Worm (Caenorhabditis elegans) whole organism, L1 larva: ENCODE results near the gene bcas-2.
A peak's percentile ranks its signal among the peaks of the same experiment; 100 is the strongest.

Experiments used
- aha-1 ChIP-seq: fragments of 150-350 bp; optimal IDR thresholded peaks from 2 replicates; lab custom pipeline; 2014; ENCODE audit warnings: missing biosample characterization, missing genetic modification characterization
- blmp-1 ChIP-seq: fragments of 150-350 bp; optimal IDR thresholded peaks from 2 replicates; lab custom pipeline; 2014; ENCODE audit warnings: missing biosample characterization, missing genetic modification characterization
- ceh-82 ChIP-seq, 3 experiments: fragments of 150-350 bp in 1 of 3; sonication (generic microtip) in 2 of 3; optimal IDR thresholded peaks; 2 replicates each; lab custom pipeline; 2014 to 2017; ENCODE audit warnings: missing biosample characterization in 3 of 3, missing genetic modification characterization in 3 of 3
- ceh-88 ChIP-seq: fragments of 200-800 bp; sonication (Bioruptor generic); IDR thresholded peaks from 2 replicates; pipeline ENCODE4 v1.3.6; 2022; ENCODE audit warnings: missing genetic modification characterization, missing compliant biosample characterization
- ceh-90 ChIP-seq: sonication (generic microtip); optimal IDR thresholded peaks from 2 replicates; lab custom pipeline; 2016; ENCODE audit warnings: missing genetic modification characterization, missing compliant biosample characterization
- dpl-1 ChIP-seq, 3 experiments: fragments of 150-350 bp in 2 of 3; sonication (generic microtip) in 1 of 3; optimal IDR thresholded peaks; 2 replicates each; lab custom pipeline; 2014 to 2017; ENCODE audit warnings: missing biosample characterization in 3 of 3, missing genetic modification characterization in 3 of 3, missing genetic modification reagents in 3 of 3
- efl-1 ChIP-seq, 4 experiments: fragments of 150-350 bp; optimal IDR thresholded peaks in 3 of 4; peaks in 1 of 4; 1 replicate in 1 of 4; 2 replicates in 3 of 4; lab custom pipeline; 2014; ENCODE audit warnings: missing biosample characterization in 2 of 4, missing genetic modification characterization in 2 of 4, missing genetic modification reagents in 2 of 4
- efl-3 ChIP-seq: fragments of 200-800 bp; sonication (Bioruptor generic); optimal IDR thresholded peaks from 2 replicates; lab custom pipeline; 2018; ENCODE audit warnings: mild to moderate bottlenecking, missing genetic modification characterization, missing compliant biosample characterization
- elt-2 ChIP-seq: sonication (generic microtip); optimal IDR thresholded peaks from 2 replicates; lab custom pipeline; 2016; ENCODE audit warnings: missing genetic modification characterization, mild to moderate bottlenecking, inconsistent platforms, missing compliant biosample characterization, missing genetic modification reagents
- elt-3 ChIP-seq, 6 experiments: fragments of 150-350 bp in 1 of 6; sonication (generic microtip); optimal IDR thresholded peaks; 2 replicates each; lab custom pipeline; 2017 to 2018; ENCODE audit warnings: missing biosample characterization in 6 of 6, missing genetic modification characterization in 6 of 6, inconsistent platforms in 1 of 6
- ets-5 ChIP-seq: fragments of 200-800 bp; sonication (Bioruptor generic); IDR thresholded peaks from 2 replicates; pipeline ENCODE4 v1.3.6; 2022; ENCODE audit warnings: missing genetic modification characterization, missing compliant biosample characterization
- fkh-8 ChIP-seq: sonication (generic microtip); optimal IDR thresholded peaks from 2 replicates; lab custom pipeline; 2016; ENCODE audit warnings: mild to moderate bottlenecking, missing genetic modification characterization, missing compliant biosample characterization
- grh-1 ChIP-seq: fragments of 200-800 bp; sonication (Bioruptor generic); IDR thresholded peaks from 2 replicates; pipeline ENCODE4 v1.3.6; 2022; ENCODE audit warnings: missing genetic modification reagents, missing genetic modification characterization, missing compliant biosample characterization
- hlh-4 ChIP-seq: sonication (generic microtip); optimal IDR thresholded peaks from 2 replicates; lab custom pipeline; 2016; ENCODE audit warnings: mild to moderate bottlenecking, missing genetic modification characterization, missing compliant biosample characterization
- hpl-2 ChIP-seq: fragments of 150-350 bp; optimal IDR thresholded peaks from 2 replicates; lab custom pipeline; 2014; ENCODE audit warnings: missing biosample characterization, missing genetic modification reagents, missing genetic modification characterization
- isw-1 ChIP-seq: fragments of 200-800 bp; sonication (Bioruptor generic); IDR thresholded peaks from 2 replicates; pipeline ENCODE4 v1.3.6; 2022; ENCODE audit warnings: missing genetic modification characterization, missing compliant biosample characterization
- jun-1 ChIP-seq: fragments of 150-350 bp; optimal IDR thresholded peaks from 2 replicates; lab custom pipeline; 2014; ENCODE audit warnings: missing biosample characterization, missing genetic modification reagents, missing genetic modification characterization
- lin-13 ChIP-seq: fragments of 150-350 bp; optimal IDR thresholded peaks from 2 replicates; lab custom pipeline; 2014; ENCODE audit warnings: missing biosample characterization, missing genetic modification reagents, missing genetic modification characterization
- lin-15B ChIP-seq: fragments of 150-350 bp; sonication (generic microtip); optimal IDR thresholded peaks from 3 replicates; lab custom pipeline; 2014; ENCODE audit warnings: missing biosample characterization, missing genetic modification characterization
- lin-35 ChIP-seq, 2 experiments: fragments of 150-350 bp; optimal IDR thresholded peaks; 2 replicates each; lab custom pipeline; 2014; ENCODE audit warnings: missing biosample characterization in 2 of 2, missing genetic modification characterization in 2 of 2, missing genetic modification reagents in 2 of 2
- lir-3 ChIP-seq: sonication (generic microtip); optimal IDR thresholded peaks from 2 replicates; lab custom pipeline; 2016; ENCODE audit warnings: mild to moderate bottlenecking, missing genetic modification characterization, moderate library complexity, missing compliant biosample characterization; ENCODE audit not compliant: poor library complexity
- lsy-2 ChIP-seq, 2 experiments: fragments of 150-350 bp; optimal IDR thresholded peaks; 2 replicates each; lab custom pipeline; 2014; ENCODE audit warnings: missing biosample characterization in 2 of 2, missing genetic modification characterization in 2 of 2
- mdl-1 ChIP-seq, 2 experiments: fragments of 150-350 bp; optimal IDR thresholded peaks; 2 replicates each; lab custom pipeline; 2014 to 2017; ENCODE audit warnings: missing biosample characterization in 2 of 2, missing genetic modification characterization in 2 of 2, inconsistent platforms in 1 of 2
- mef-2 ChIP-seq: fragments of 150-350 bp; optimal IDR thresholded peaks from 2 replicates; lab custom pipeline; 2014; ENCODE audit warnings: missing biosample characterization, missing genetic modification characterization
- mep-1 ChIP-seq: fragments of 150-350 bp; optimal IDR thresholded peaks from 2 replicates; lab custom pipeline; 2014; ENCODE audit warnings: missing biosample characterization, missing genetic modification characterization
- nhr-11 ChIP-seq: fragments of 150-350 bp; optimal IDR thresholded peaks from 2 replicates; lab custom pipeline; 2014; ENCODE audit warnings: missing biosample characterization, missing genetic modification characterization
- nhr-20 ChIP-seq: sonication (generic microtip); optimal IDR thresholded peaks from 2 replicates; lab custom pipeline; 2016; ENCODE audit warnings: mild to moderate bottlenecking, missing genetic modification characterization, missing compliant biosample characterization
- nhr-237 ChIP-seq: fragments of 150-350 bp; optimal IDR thresholded peaks from 2 replicates; lab custom pipeline; 2014; ENCODE audit warnings: missing biosample characterization, missing genetic modification characterization
- nhr-28 ChIP-seq: fragments of 150-350 bp; optimal IDR thresholded peaks from 2 replicates; lab custom pipeline; 2014; ENCODE audit warnings: missing biosample characterization, missing genetic modification characterization
- nhr-47 ChIP-seq: sonication (generic microtip); optimal IDR thresholded peaks from 2 replicates; lab custom pipeline; 2016; ENCODE audit warnings: mild to moderate bottlenecking, missing genetic modification characterization, moderate library complexity, missing compliant biosample characterization
- nhr-71 ChIP-seq: sonication (generic microtip); optimal IDR thresholded peaks from 2 replicates; lab custom pipeline; 2016; ENCODE audit warnings: mild to moderate bottlenecking, missing genetic modification characterization, moderate library complexity, missing compliant biosample characterization
- nhr-77 ChIP-seq: fragments of 150-350 bp; optimal IDR thresholded peaks from 2 replicates; lab custom pipeline; 2014; ENCODE audit warnings: missing biosample characterization, missing genetic modification characterization
- nhr-85 ChIP-seq: sonication (generic microtip); peaks from one replicate; lab custom pipeline; 2016; ENCODE audit warnings: missing genetic modification characterization, inconsistent platforms, missing compliant biosample characterization
- nhr-90 ChIP-seq: sonication (generic microtip); optimal IDR thresholded peaks from 2 replicates; lab custom pipeline; 2016; ENCODE audit warnings: mild to moderate bottlenecking, missing genetic modification characterization, missing compliant biosample characterization; ENCODE audit not compliant: poor library complexity
- pax-3 ChIP-seq: fragments of 200-800 bp; sonication (Bioruptor generic); optimal IDR thresholded peaks from 2 replicates; lab custom pipeline; 2018; ENCODE audit warnings: mild to moderate bottlenecking, missing genetic modification characterization, moderate library complexity, missing compliant biosample characterization
- pqm-1 ChIP-seq: sonication (generic microtip); optimal IDR thresholded peaks from 3 replicates; lab custom pipeline; 2017; ENCODE audit warnings: missing biosample characterization, missing genetic modification characterization
- rnt-1 ChIP-seq: sonication (generic microtip); optimal IDR thresholded peaks from 2 replicates; lab custom pipeline; 2016; ENCODE audit warnings: mild to moderate bottlenecking, missing genetic modification characterization, moderate library complexity, missing compliant biosample characterization
- sup-37 ChIP-seq: fragments of 200-800 bp; sonication (Bioruptor generic); optimal IDR thresholded peaks from 2 replicates; lab custom pipeline; 2018; ENCODE audit warnings: mild to moderate bottlenecking, missing genetic modification characterization, missing compliant biosample characterization
- swsn-7 ChIP-seq: sonication (generic microtip); optimal IDR thresholded peaks from 2 replicates; lab custom pipeline; 2016; ENCODE audit warnings: missing genetic modification characterization, missing compliant biosample characterization
- tlp-1 ChIP-seq: fragments of 150-350 bp; optimal IDR thresholded peaks from 2 replicates; lab custom pipeline; 2014; ENCODE audit warnings: missing biosample characterization, missing genetic modification characterization
- unc-130 ChIP-seq: fragments of 150-350 bp; optimal IDR thresholded peaks from 2 replicates; lab custom pipeline; 2017; ENCODE audit warnings: missing biosample characterization, missing genetic modification characterization, inconsistent platforms
- unc-98 ChIP-seq: fragments of 200-800 bp; sonication (Bioruptor generic); IDR thresholded peaks from 2 replicates; pipeline ENCODE4 v1.3.6; 2022; ENCODE audit warnings: missing genetic modification characterization, missing compliant biosample characterization
- xbp-1 ChIP-seq: sonication (generic microtip); optimal IDR thresholded peaks from 2 replicates; lab custom pipeline; 2016; ENCODE audit warnings: missing genetic modification characterization, missing compliant biosample characterization
- ztf-4 ChIP-seq: fragments of 150-350 bp; optimal IDR thresholded peaks from 2 replicates; lab custom pipeline; 2014; ENCODE audit warnings: missing biosample characterization, missing genetic modification characterization

The bcas-2 gene

ce11 chrIII:6248064-6248687 is 2.5 kb upstream of the bcas-2 start, which contains the start of the genes gen-1 and stt-3:
Gene gen-1 (minus strand): TSS chrIII:6248158.
Gene stt-3 (plus strand): TSS chrIII:6248637.
- TF ChIP-seq efl-1 (optimal IDR thresholded peaks at IDR 0.05; lab: Kevin White, UChicago) (peak; percentile 46 to 50), efl-1 (GFP tag; optimal IDR thresholded peaks at IDR 0.05 in 1 of 2; lab: Kevin White, UChicago) (peak; percentile 21 to 90), swsn-7 (no peak), lin-15B (tag; lab: Kevin White, UChicago) (peak; percentile 1), lin-35 (GFP tag; optimal IDR thresholded peaks at IDR 0.05; lab: Kevin White, UChicago) (peak; percentile 2 to 65), ztf-4 (tag; lab: Kevin White, UChicago) (no peak), sup-37 (GFP tag; lab: Kevin White, UChicago) (no peak), lsy-2 (tag; optimal IDR thresholded peaks at IDR 0.05; lab: Kevin White, UChicago) (peak in 1 of 2 experiments; percentile 48), ets-5 (GFP tag; lab: Robert Waterston, UW) (no peak), dpl-1 (GFP tag; optimal IDR thresholded peaks at IDR 0.05; lab: Kevin White, UChicago) (peak in 2 of 3 experiments; percentile 42 to 56), fkh-8 (tag; lab: Kevin White, UChicago) (no peak), hpl-2 (GFP tag; lab: Kevin White, UChicago) (no peak), xbp-1 (tag; lab: Kevin White, UChicago) (peak; percentile 2), ceh-90 (tag; lab: Kevin White, UChicago) (no peak), hlh-4 (tag; lab: Kevin White, UChicago) (no peak)

ce11 chrIII:6240528-6240927 is 5.1 kb downstream of the bcas-2 start, which contains the start of gene T12A2.3:
Gene T12A2.3 (plus strand): TSS chrIII:6240828.
- TF ChIP-seq aha-1 (tag; lab: Kevin White, UChicago) (no peak), nhr-11 (tag; lab: Kevin White, UChicago) (no peak), lin-13 (GFP tag; lab: Kevin White, UChicago) (no peak)

DNA sequence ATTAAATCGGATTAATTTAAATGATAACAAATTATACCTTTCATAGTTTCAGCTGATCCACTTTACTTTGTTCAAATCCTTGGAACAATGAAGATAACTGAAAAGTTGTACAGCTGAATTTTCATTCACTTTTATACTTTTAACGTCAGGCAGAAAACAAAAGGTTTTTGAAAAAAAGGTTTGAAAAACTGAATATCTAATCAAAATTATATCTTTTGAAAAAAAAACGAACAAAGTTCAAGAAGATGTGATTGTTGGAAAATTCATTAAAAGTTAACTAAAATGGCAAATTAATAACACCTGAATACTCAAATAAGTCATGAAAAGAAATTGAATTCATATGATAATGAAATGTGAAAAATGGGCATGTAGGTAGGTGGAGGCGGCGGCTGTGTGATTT is 9.0 kb downstream of the bcas-2 start, which contains the start of gene T12A2.21:
Gene T12A2.21 (minus strand): TSS at position 101 of the 400 bp plus-strand sequence.
- TF ChIP-seq efl-3 (GFP tag; lab: Kevin White, UChicago) (no peak), xbp-1 (tag; lab: Kevin White, UChicago) (no peak), ets-5 (GFP tag; lab: Robert Waterston, UW) (no peak), pax-3 (no peak), grh-1 (GFP tag; lab: Robert Waterston, UW) (no peak), lir-3 (no peak)

- peak in 1 of 2 experiments; percentile 4 for TF ChIP-seq efl-1 (optimal IDR thresholded peaks at IDR 0.05; lab: Kevin White, UChicago)
- peak in 1 of 2 experiments; percentile 83 for TF ChIP-seq efl-1 (GFP tag; optimal IDR thresholded peaks at IDR 0.05 in 1 of 2; lab: Kevin White, UChicago)
- TF ChIP-seq jun-1 (tag; lab: Kevin White, UChicago) = peak; percentile 1
- no peak for TF ChIP-seq pqm-1 (tag; lab: Kevin White, UChicago)
- no peak for TF ChIP-seq isw-1 (GFP tag; lab: Robert Waterston, UW)
- no peak for TF ChIP-seq nhr-90 (tag; lab: Kevin White, UChicago)
- TF ChIP-seq nhr-71 (tag; lab: Kevin White, UChicago) = no peak
- TF ChIP-seq ceh-88 (GFP tag; lab: Robert Waterston, UW) = no peak
- TF ChIP-seq lin-35 (GFP tag; optimal IDR thresholded peaks at IDR 0.05; lab: Kevin White, UChicago) = peak in 1 of 2 experiments; percentile 47
- TF ChIP-seq mdl-1 (tag; optimal IDR thresholded peaks at IDR 0.05; lab: Kevin White, UChicago) = no peak
- no peak for TF ChIP-seq nhr-77
- TF ChIP-seq nhr-85 (tag; lab: Kevin White, UChicago) = no peak
- TF ChIP-seq sup-37 (GFP tag; lab: Kevin White, UChicago) = no peak
- no peak for TF ChIP-seq dpl-1 (GFP tag; optimal IDR thresholded peaks at IDR 0.05; lab: Kevin White, UChicago)
- no peak for TF ChIP-seq unc-130 (tag; lab: Kevin White, UChicago)
- TF ChIP-seq mep-1 (tag; lab: Kevin White, UChicago) = peak; percentile 23
- TF ChIP-seq blmp-1 = peak; percentile 39
- TF ChIP-seq nhr-28 = no peak
- TF ChIP-seq nhr-47 (tag; lab: Kevin White, UChicago) = no peak
- TF ChIP-seq rnt-1 (tag; lab: Kevin White, UChicago) = no peak
- no peak for TF ChIP-seq unc-98 (GFP tag; lab: Robert Waterston, UW)
- peak; percentile 5 for TF ChIP-seq tlp-1 (tag; lab: Kevin White, UChicago)
- peak; percentile 69 for TF ChIP-seq elt-2 (tag; lab: Kevin White, UChicago)
- TF ChIP-seq nhr-237 = no peak
- peak; percentile 20 for TF ChIP-seq nhr-20 (tag; lab: Kevin White, UChicago)
- no peak for TF ChIP-seq ceh-82 (tag; optimal IDR thresholded peaks at IDR 0.05; lab: Kevin White, UChicago)
- TF ChIP-seq hlh-4 (tag; lab: Kevin White, UChicago) = no peak
- no peak for TF ChIP-seq xbp-1 (tag; lab: Kevin White, UChicago)
- peak in 2 of 6 experiments; percentile 58 to 76 for TF ChIP-seq elt-3 (tag; optimal IDR thresholded peaks at IDR 0.05; lab: Kevin White, UChicago)
- TF ChIP-seq mef-2 = no peak
Observed at ce11 chrIII:6231880-6232279, 13.7 kb downstream of the bcas-2 start.
